Worm (Caenorhabditis elegans): ENCODE measurements around the gene pals-28.
A peak's percentile ranks its signal among the peaks of the same experiment; 100 is the strongest.

The pals-28 gene

ce11 chrIII:4359208-4359607, 25.4 kb upstream of the pals-28 start:
- TF ChIP-seq mdl-1 (tag; optimal IDR thresholded peaks at IDR 0.05) (no peak), zag-1 (tag; optimal IDR thresholded peaks at IDR 0.05) (no peak)

DNA sequence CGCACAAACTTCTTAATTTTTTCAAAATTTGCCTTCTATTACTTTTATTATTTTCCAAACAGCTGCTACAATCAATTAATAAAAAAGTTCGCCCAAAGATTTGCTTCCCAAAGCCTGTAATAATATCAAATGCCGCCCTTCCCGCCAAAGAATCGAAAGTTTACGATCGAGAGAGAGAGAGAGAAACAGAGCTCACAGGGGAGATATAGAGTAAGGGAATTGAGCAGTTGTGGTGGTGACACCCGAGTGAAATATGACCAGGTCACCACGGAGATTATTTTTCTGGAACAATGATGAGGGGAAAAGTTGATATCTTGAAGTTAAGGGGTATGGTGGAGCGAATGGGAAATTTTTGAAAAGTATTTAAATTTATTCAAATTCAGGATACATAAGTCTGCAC, 24.7 kb upstream of the pals-28 start:
- TF ChIP-seq snpc-4 (tag; optimal IDR thresholded peaks at IDR 0.05): no peak
- TF ChIP-seq egl-5 (tag; optimal IDR thresholded peaks at IDR 0.05): no peak
- no peak for TF ChIP-seq ceh-28 (tag; optimal IDR thresholded peaks at IDR 0.05)
- no peak for TF ChIP-seq unc-62 (GFP tag; optimal IDR thresholded peaks at IDR 0.05)
- no peak for TF ChIP-seq ama-1 (optimal IDR thresholded peaks at IDR 0.05)
- TF ChIP-seq fkh-10 (GFP tag; optimal IDR thresholded peaks at IDR 0.05): no peak
- TF ChIP-seq aly-2 (tag; optimal IDR thresholded peaks at IDR 0.05): no peak
- no peak for TF ChIP-seq lin-39 (tag; optimal IDR thresholded peaks at IDR 0.05)

DNA sequence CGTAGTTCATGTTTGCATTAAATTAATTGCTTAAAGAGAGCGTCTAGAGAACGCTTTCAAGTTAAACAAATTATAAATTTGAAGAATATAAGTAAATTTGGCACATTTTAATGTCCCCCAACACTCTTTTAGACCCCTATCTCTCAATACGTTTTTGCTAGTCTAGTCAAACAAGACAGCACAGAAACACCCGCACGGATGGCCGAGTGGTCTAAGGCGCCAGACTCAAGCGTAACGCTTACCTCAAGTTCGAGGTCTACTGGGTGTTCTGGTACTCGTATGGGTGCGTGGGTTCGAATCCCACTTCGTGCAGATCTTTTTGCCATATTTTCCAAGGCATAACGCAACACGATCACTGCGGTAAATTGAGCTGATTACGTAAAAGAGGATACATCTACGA, 22.3 kb upstream of the pals-28 start:
- no peak for TF ChIP-seq nhr-11 (tag; optimal IDR thresholded peaks at IDR 0.05)
- TF ChIP-seq nhr-25 (tag; optimal IDR thresholded peaks at IDR 0.05): peak; percentile 10
- TF ChIP-seq elt-1 (tag; optimal IDR thresholded peaks at IDR 0.05): no peak
- TF ChIP-seq nfya-1 (tag; optimal IDR thresholded peaks at IDR 0.05; ENCODE audit: insufficient read depth): peak; percentile 31
- no peak for TF ChIP-seq sea-2 (GFP tag; optimal IDR thresholded peaks at IDR 0.05)
- TF ChIP-seq elt-2 (tag; optimal IDR thresholded peaks at IDR 0.05): peak; percentile 24
- no peak for TF ChIP-seq eor-1 (tag; optimal IDR thresholded peaks at IDR 0.05)
- TF ChIP-seq nhr-23 (tag; optimal IDR thresholded peaks at IDR 0.05): no peak
- TF ChIP-seq tbx-2 (tag; optimal IDR thresholded peaks at IDR 0.05): no peak
- TF ChIP-seq fos-1 (tag; optimal IDR thresholded peaks at IDR 0.05): no peak
- no peak for TF ChIP-seq snpc-4 (tag; optimal IDR thresholded peaks at IDR 0.05)
- no peak for TF ChIP-seq nhr-12 (tag; optimal IDR thresholded peaks at IDR 0.05)
- no peak for TF ChIP-seq nhr-76 (tag; optimal IDR thresholded peaks at IDR 0.05)

DNA sequence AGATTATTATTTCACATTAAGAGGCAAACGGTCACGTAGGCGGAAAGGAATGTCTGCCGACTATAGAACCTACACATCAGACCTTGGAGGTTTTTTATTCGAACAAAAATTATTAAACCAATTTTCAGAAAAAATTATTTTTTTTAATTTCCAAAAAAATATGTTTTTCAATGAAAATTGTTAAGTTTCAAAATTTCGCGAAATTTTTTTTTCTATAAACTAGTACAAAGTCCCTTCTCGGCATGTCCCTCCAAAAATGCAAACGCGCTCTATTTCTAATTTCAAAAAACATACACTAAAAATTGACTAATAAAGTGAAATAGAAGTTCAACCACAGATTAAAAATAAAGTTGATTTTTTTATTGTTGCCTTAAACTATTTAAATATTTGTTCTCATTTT, 19.6 kb upstream of the pals-28 start, which contains the start of gene ckb-1:
Gene ckb-1, plus strand, starts transcription at position 301 of the 400 bp plus-strand sequence.
- peak; percentile 7 for TF ChIP-seq hmg-11 (tag; optimal IDR thresholded peaks at IDR 0.05)
- peak; percentile 10 for TF ChIP-seq pha-4 (tag; optimal IDR thresholded peaks at IDR 0.05)
- TF ChIP-seq lin-15B (tag; optimal IDR thresholded peaks at IDR 0.05): no peak

ce11 chrIII:4367649-4368048, 16.9 kb upstream of the pals-28 start, which contains the start of gene ckb-2:
Gene ckb-2, plus strand, starts transcription at chrIII:4367949.
- TF ChIP-seq nhr-11 (tag; optimal IDR thresholded peaks at IDR 0.05) (no peak), pqm-1 (tag; optimal IDR thresholded peaks at IDR 0.05) (no peak), lin-39 (tag; optimal IDR thresholded peaks at IDR 0.05) (no peak), nhr-67 (tag; optimal IDR thresholded peaks at IDR 0.05) (no peak), mml-1 (tag; optimal IDR thresholded peaks at IDR 0.05) (no peak), ceh-9 (tag; optimal IDR thresholded peaks at IDR 0.05) (no peak), egl-27 (tag; optimal IDR thresholded peaks at IDR 0.05) (no peak), ceh-28 (tag; optimal IDR thresholded peaks at IDR 0.05) (no peak), daf-12 (tag; optimal IDR thresholded peaks at IDR 0.05) (no peak), ceh-82 (tag; optimal IDR thresholded peaks at IDR 0.05) (no peak), nhr-28 (tag; optimal IDR thresholded peaks at IDR 0.05) (no peak), unc-39 (tag; optimal IDR thresholded peaks at IDR 0.05) (no peak), unc-62 (GFP tag; optimal IDR thresholded peaks at IDR 0.05) (no peak), ama-1 (optimal IDR thresholded peaks at IDR 0.05) (no peak), snpc-4 (tag; optimal IDR thresholded peaks at IDR 0.05) (no peak), fkh-10 (GFP tag; optimal IDR thresholded peaks at IDR 0.05) (no peak), mdl-1 (tag; optimal IDR thresholded peaks at IDR 0.05) (no peak), nhr-237 (tag; optimal IDR thresholded peaks at IDR 0.05) (no peak)

DNA sequence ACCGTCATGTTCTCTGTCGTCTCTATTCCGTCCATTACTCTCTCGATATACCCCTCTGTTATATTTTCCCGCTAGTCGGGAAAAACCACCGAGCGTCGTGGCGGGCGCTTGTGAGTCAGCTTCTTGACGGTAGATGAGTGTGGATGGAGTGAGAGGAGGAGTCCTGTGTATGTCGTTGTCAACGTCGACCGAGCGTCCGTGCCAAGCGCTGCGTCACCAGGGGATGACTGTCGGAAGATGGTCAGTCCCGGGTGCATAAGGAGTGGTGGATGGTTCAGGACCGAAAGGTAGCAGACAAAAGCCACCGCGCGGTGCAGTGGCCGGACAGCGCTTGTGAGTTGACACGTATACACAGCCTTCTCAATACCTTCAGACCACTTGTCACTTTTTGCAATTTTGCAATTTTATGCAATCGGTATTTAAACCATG, 15.2 kb upstream of the pals-28 start:
- TF ChIP-seq ceh-28 (tag; optimal IDR thresholded peaks at IDR 0.05): peak; percentile 23
- TF ChIP-seq elt-2 (tag; optimal IDR thresholded peaks at IDR 0.05): peak; percentile 34
- peak; percentile 83 for TF ChIP-seq hmg-11 (tag; optimal IDR thresholded peaks at IDR 0.05)
- TF ChIP-seq nfya-1 (tag; optimal IDR thresholded peaks at IDR 0.05; ENCODE audit: insufficient read depth): peak; percentile 40
- TF ChIP-seq nhr-43 (tag; optimal IDR thresholded peaks at IDR 0.05; ENCODE audit: poor library complexity, severe bottlenecking): peak; percentile 17
- TF ChIP-seq tbx-2 (tag; optimal IDR thresholded peaks at IDR 0.05): peak; percentile 44
- TF ChIP-seq nhr-25 (tag; optimal IDR thresholded peaks at IDR 0.05): peak; percentile 49
